Worm (Caenorhabditis elegans) whole organism, L2 larva: Measurements from ENCODE around the gene sly-1.

ENCODE experiments used
- aly-2 ChIP-seq: fragments of 150-350 bp; optimal IDR thresholded peaks from 2 replicates; lab custom pipeline; 2014; ENCODE audit warnings: missing biosample characterization, missing genetic modification characterization
- fos-1 ChIP-seq: fragments of 150-350 bp; optimal IDR thresholded peaks from 2 replicates; lab custom pipeline; 2014; ENCODE audit warnings: missing biosample characterization, missing genetic modification characterization
- gmeb-1 ChIP-seq: fragments of 150-350 bp; optimal IDR thresholded peaks from 2 replicates; lab custom pipeline; 2014; ENCODE audit warnings: missing biosample characterization, missing genetic modification characterization
- nhr-21 ChIP-seq: fragments of 150-350 bp; optimal IDR thresholded peaks from 2 replicates; lab custom pipeline; 2014; ENCODE audit warnings: missing biosample characterization, missing genetic modification characterization

- TF ChIP-seq nhr-21 (tag; lab: Kevin White, UChicago): no peak
- TF ChIP-seq fos-1 (tag; lab: Kevin White, UChicago): no peak
- TF ChIP-seq aly-2: no peak
- no peak for TF ChIP-seq gmeb-1 (tag; lab: Kevin White, UChicago)
These were observed 13.7 kb downstream of the sly-1 start, which contains the start of gene unc-49 for ce11 chrIII:10520523-10520922.
